Worm (Caenorhabditis elegans) whole organism, L4 larva: ENCODE results near the gene Y58A7A.1.

Experiments used
- F10B5.3 ChIP-seq: sonication (generic microtip); optimal IDR thresholded peaks from 2 replicates; lab custom pipeline; 2016; ENCODE audit warnings: mild to moderate bottlenecking, missing genetic modification characterization, missing compliant biosample characterization
- F37D6.2 ChIP-seq: sonication (generic microtip); optimal IDR thresholded peaks from 2 replicates; lab custom pipeline; 2016; ENCODE audit warnings: mild to moderate bottlenecking, missing genetic modification characterization, missing compliant biosample characterization
- F44E2.7 ChIP-seq: fragments of 200-800 bp; sonication (Bioruptor generic); IDR thresholded peaks from 2 replicates; pipeline ENCODE4 v2.1.2; 2022; ENCODE audit warnings: missing genetic modification characterization, missing compliant biosample characterization
- T20F7.1 ChIP-seq: fragments of 200-800 bp; sonication (Bioruptor generic); optimal IDR thresholded peaks from 2 replicates; lab custom pipeline; 2018; ENCODE audit warnings: mild to moderate bottlenecking, missing genetic modification characterization, missing compliant biosample characterization
- T26A8.4 ChIP-seq: fragments of 200-800 bp; sonication (Bioruptor generic); IDR thresholded peaks from 2 replicates; pipeline ENCODE4 v1.3.6; 2022; ENCODE audit warnings: missing genetic modification characterization, missing compliant biosample characterization
- ZK337.2 ChIP-seq: fragments of 200-800 bp; sonication (Bioruptor generic); IDR thresholded peaks from 2 replicates; pipeline ENCODE4 v1.3.6; 2022; ENCODE audit warnings: missing genetic modification reagents, missing genetic modification characterization, missing compliant biosample characterization
- ZK546.5 ChIP-seq, 2 experiments: sonication (generic microtip); optimal IDR thresholded peaks; 2 replicates each; lab custom pipeline; 2017; ENCODE audit warnings: missing biosample characterization in 2 of 2, missing genetic modification characterization in 2 of 2
- ama-1 ChIP-seq: fragments of 150-350 bp; optimal IDR thresholded peaks from 2 replicates; lab custom pipeline; 2014; ENCODE audit warnings: inconsistent platforms, mixed read lengths
- ceh-28 ChIP-seq: fragments of 150-350 bp; optimal IDR thresholded peaks from 2 replicates; lab custom pipeline; 2014; ENCODE audit warnings: missing biosample characterization, missing genetic modification reagents, missing genetic modification characterization
- ceh-44 ChIP-seq: fragments of 200-800 bp; sonication (Bioruptor generic); IDR thresholded peaks from 2 replicates; pipeline ENCODE4 v1.3.6; 2022; ENCODE audit warnings: missing genetic modification reagents, missing genetic modification characterization, missing compliant biosample characterization
- ceh-62 ChIP-seq: sonication (generic microtip); optimal IDR thresholded peaks from 2 replicates; lab custom pipeline; 2017; ENCODE audit warnings: missing biosample characterization, missing genetic modification characterization
- cey-2 ChIP-seq: sonication (generic microtip); optimal IDR thresholded peaks from 3 replicates; lab custom pipeline; 2017; ENCODE audit warnings: missing genetic modification characterization, mild to moderate bottlenecking, missing compliant biosample characterization, antibody characterized with exemption, borderline replicate concordance; ENCODE audit not compliant: insufficient read depth
- ctbp-1 ChIP-seq: fragments of 200-800 bp; sonication (Bioruptor generic); IDR thresholded peaks from 2 replicates; pipeline ENCODE4 v1.3.6; 2022; ENCODE audit warnings: missing genetic modification reagents, missing genetic modification characterization, missing compliant biosample characterization
- dmd-8 ChIP-seq: fragments of 200-800 bp; sonication (Bioruptor generic); IDR thresholded peaks from 2 replicates; pipeline ENCODE4 v1.3.6; 2022; ENCODE audit warnings: missing genetic modification characterization, missing compliant biosample characterization
- dmd-9 ChIP-seq: fragments of 200-800 bp; sonication (Bioruptor generic); IDR thresholded peaks from 2 replicates; pipeline ENCODE4 v1.3.6; 2022; ENCODE audit warnings: missing genetic modification reagents, missing genetic modification characterization, missing compliant biosample characterization
- dpl-1 ChIP-seq: fragments of 150-350 bp; optimal IDR thresholded peaks from 2 replicates; lab custom pipeline; 2014; ENCODE audit warnings: missing biosample characterization, missing genetic modification reagents, missing genetic modification characterization
- dve-1 ChIP-seq: sonication (generic microtip); optimal IDR thresholded peaks from 2 replicates; lab custom pipeline; 2017; ENCODE audit warnings: antibody characterized with exemption, mild to moderate bottlenecking, missing genetic modification characterization, missing compliant biosample characterization; ENCODE audit not compliant: insufficient read depth
- egl-27 ChIP-seq: sonication (generic microtip); optimal IDR thresholded peaks from 3 replicates; lab custom pipeline; 2017; ENCODE audit warnings: missing biosample characterization, missing genetic modification reagents, missing genetic modification characterization
- egl-43 ChIP-seq: fragments of 200-800 bp; sonication (Bioruptor generic); IDR thresholded peaks from 2 replicates; pipeline ENCODE4 v1.3.6; 2022; ENCODE audit warnings: missing genetic modification reagents, missing genetic modification characterization, missing compliant biosample characterization
- gei-8 ChIP-seq: fragments of 200-800 bp; sonication (Bioruptor generic); optimal IDR thresholded peaks from 2 replicates; lab custom pipeline; 2018; ENCODE audit warnings: mild to moderate bottlenecking, missing genetic modification characterization, missing compliant biosample characterization
- hif-1 ChIP-seq, 2 experiments: sonication (generic microtip); optimal IDR thresholded peaks; 2 replicates each; lab custom pipeline; 2016 to 2017; ENCODE audit warnings: missing compliant biosample characterization in 2 of 2, missing genetic modification characterization in 2 of 2, missing genetic modification reagents in 2 of 2, missing genotype in 2 of 2, mild to moderate bottlenecking in 1 of 2
- hlh-11 ChIP-seq: fragments of 200-800 bp; sonication (Bioruptor generic); optimal IDR thresholded peaks from 2 replicates; lab custom pipeline; 2018; ENCODE audit warnings: mild to moderate bottlenecking, missing genetic modification characterization, missing compliant biosample characterization
- lin-1 ChIP-seq: fragments of 200-800 bp; sonication (Bioruptor generic); IDR thresholded peaks from 2 replicates; pipeline ENCODE4 v1.3.6; 2022; ENCODE audit warnings: missing genetic modification reagents, missing genetic modification characterization, missing compliant biosample characterization
- lin-13 ChIP-seq: fragments of 150-350 bp; optimal IDR thresholded peaks from 2 replicates; lab custom pipeline; 2014; ENCODE audit warnings: missing biosample characterization, missing genetic modification reagents, missing genetic modification characterization
- lin-29 ChIP-seq: fragments of 200-800 bp; sonication (Bioruptor generic); IDR thresholded peaks from 2 replicates; pipeline ENCODE4 v1.3.6; 2022; ENCODE audit warnings: missing genetic modification reagents, missing genetic modification characterization, missing compliant biosample characterization
- lin-38 ChIP-seq: fragments of 200-800 bp; sonication (Bioruptor generic); IDR thresholded peaks from 2 replicates; pipeline ENCODE4 v1.3.6; 2022; ENCODE audit warnings: missing genetic modification reagents, missing genetic modification characterization, missing compliant biosample characterization
- lir-3 ChIP-seq: sonication (generic microtip); optimal IDR thresholded peaks from 2 replicates; lab custom pipeline; 2016; ENCODE audit warnings: mild to moderate bottlenecking, missing genetic modification characterization, missing compliant biosample characterization
- lsy-2 ChIP-seq, 2 experiments: fragments of 150-350 bp in 1 of 2; sonication (generic microtip) in 1 of 2; optimal IDR thresholded peaks; 2 replicates each; lab custom pipeline; 2014 to 2017; ENCODE audit warnings: missing biosample characterization in 2 of 2, missing genetic modification characterization in 2 of 2
- mes-2 ChIP-seq: sonication (generic microtip); optimal IDR thresholded peaks from 2 replicates; lab custom pipeline; 2016; ENCODE audit warnings: missing genotype, mild to moderate bottlenecking, missing genetic modification characterization, missing compliant biosample characterization; ENCODE audit not compliant: poor library complexity, severe bottlenecking
- mxl-2 ChIP-seq: fragments of 200-800 bp; sonication (Bioruptor generic); conservative IDR thresholded peaks from 2 replicates; pipeline ENCODE4 v1.3.6; 2022; ENCODE audit warnings: missing genetic modification reagents, missing genetic modification characterization, missing compliant biosample characterization
- mxl-3 ChIP-seq: fragments of 200-800 bp; sonication (Bioruptor generic); optimal IDR thresholded peaks from 2 replicates; lab custom pipeline; 2018; ENCODE audit warnings: mild to moderate bottlenecking, missing genetic modification characterization, missing compliant biosample characterization
- nhr-10 ChIP-seq: fragments of 150-350 bp; optimal IDR thresholded peaks from 2 replicates; lab custom pipeline; 2014; ENCODE audit warnings: missing biosample characterization, missing genetic modification characterization
- nhr-102 ChIP-seq: sonication (generic microtip); optimal IDR thresholded peaks from 2 replicates; lab custom pipeline; 2016; ENCODE audit warnings: mild to moderate bottlenecking, missing genetic modification characterization, moderate library complexity, missing compliant biosample characterization
- nhr-237 ChIP-seq: sonication (generic microtip); optimal IDR thresholded peaks from 2 replicates; lab custom pipeline; 2017; ENCODE audit warnings: missing biosample characterization, missing genetic modification characterization
- nhr-28 ChIP-seq: fragments of 150-350 bp; optimal IDR thresholded peaks from 2 replicates; lab custom pipeline; 2014; ENCODE audit warnings: missing biosample characterization, missing genetic modification characterization
- nhr-42 ChIP-seq: fragments of 200-800 bp; sonication (Bioruptor generic); IDR thresholded peaks from 2 replicates; pipeline ENCODE4 v1.3.6; 2022; ENCODE audit warnings: missing genetic modification characterization, missing compliant biosample characterization
- nhr-48 ChIP-seq: sonication (generic microtip); optimal IDR thresholded peaks from 2 replicates; lab custom pipeline; 2016; ENCODE audit warnings: mild to moderate bottlenecking, missing genetic modification characterization, missing compliant biosample characterization
- nhr-77 ChIP-seq: fragments of 150-350 bp; optimal IDR thresholded peaks from 2 replicates; lab custom pipeline; 2014; ENCODE audit warnings: missing biosample characterization, missing genetic modification characterization
- php-3 ChIP-seq: fragments of 200-800 bp; sonication (Bioruptor generic); IDR thresholded peaks from 2 replicates; pipeline ENCODE4 v1.3.6; 2022; ENCODE audit warnings: missing genetic modification reagents, missing genetic modification characterization, missing compliant biosample characterization
- pqm-1 ChIP-seq: sonication (generic microtip); optimal IDR thresholded peaks from 2 replicates; lab custom pipeline; 2017; ENCODE audit warnings: missing biosample characterization, missing genetic modification characterization
- sdz-12 ChIP-seq: fragments of 200-800 bp; sonication (Bioruptor generic); optimal IDR thresholded peaks from 2 replicates; lab custom pipeline; 2018; ENCODE audit warnings: mild to moderate bottlenecking, missing genetic modification characterization, missing compliant biosample characterization
- skn-1 ChIP-seq: fragments of 150-350 bp; optimal IDR thresholded peaks from 2 replicates; lab custom pipeline; 2014; ENCODE audit warnings: missing biosample characterization, missing genetic modification characterization
- snpc-1.2 ChIP-seq: fragments of 200-800 bp; sonication (Bioruptor generic); IDR thresholded peaks from 2 replicates; pipeline ENCODE4 v1.3.6; 2022; ENCODE audit warnings: missing genetic modification reagents, missing genetic modification characterization, missing compliant biosample characterization
- snpc-4 ChIP-seq: fragments of 150-350 bp; optimal IDR thresholded peaks from 2 replicates; lab custom pipeline; 2014; ENCODE audit warnings: missing biosample characterization, missing genetic modification characterization
- spr-1 ChIP-seq: sonication (generic microtip); optimal IDR thresholded peaks from 2 replicates; lab custom pipeline; 2016; ENCODE audit warnings: mild to moderate bottlenecking, missing genetic modification characterization, missing compliant biosample characterization
- unc-39 ChIP-seq: sonication (generic microtip); optimal IDR thresholded peaks from 2 replicates; lab custom pipeline; 2017; ENCODE audit warnings: missing biosample characterization, missing genetic modification characterization
- unc-62 ChIP-seq, 3 experiments: fragments of 150-350 bp in 1 of 3; sonication (generic microtip); optimal IDR thresholded peaks in 2 of 3; peaks in 1 of 3; 1 replicate in 1 of 3; 2 replicates in 2 of 3; lab custom pipeline; 2014 to 2017; ENCODE audit warnings: missing biosample characterization in 3 of 3, missing genetic modification characterization in 3 of 3, missing genetic modification reagents in 3 of 3, missing genotype in 1 of 3
- vab-7 ChIP-seq: fragments of 200-800 bp; sonication (Bioruptor generic); IDR thresholded peaks from 2 replicates; pipeline ENCODE4 v1.3.6; 2022; ENCODE audit warnings: missing genetic modification reagents, missing genetic modification characterization, missing compliant biosample characterization
- zag-1 ChIP-seq: fragments of 150-350 bp; optimal IDR thresholded peaks from 2 replicates; lab custom pipeline; 2014; ENCODE audit warnings: missing biosample characterization, missing genetic modification characterization
- zip-2 ChIP-seq: fragments of 150-350 bp; optimal IDR thresholded peaks from 2 replicates; lab custom pipeline; 2014; ENCODE audit warnings: missing biosample characterization, missing genetic modification characterization
- ztf-11 ChIP-seq: fragments of 150-350 bp; optimal IDR thresholded peaks from 2 replicates; lab custom pipeline; 2014; ENCODE audit warnings: missing biosample characterization, missing genetic modification characterization
- ztf-7 ChIP-seq: fragments of 150-350 bp; optimal IDR thresholded peaks from 2 replicates; lab custom pipeline; 2014; ENCODE audit warnings: missing biosample characterization, missing genetic modification characterization

Gene Y58A7A.1

ce11 chrV:5027640-5028039, 41.7 kb downstream of the Y58A7A.1 start, which contains the start of gene cpt-4 (continued):
- no peak for TF ChIP-seq nhr-10 (tag; lab: Kevin White, UChicago)
- peak; percentile 90 for TF ChIP-seq mxl-3 (GFP tag; lab: Kevin White, UChicago)
- TF ChIP-seq zag-1 (tag; lab: Kevin White, UChicago) = no peak
- TF ChIP-seq ZK337.2 (GFP tag; lab: Robert Waterston, UW) = no peak
- no peak for TF ChIP-seq lsy-2 (tag; optimal IDR thresholded peaks at IDR 0.05; lab: Kevin White, UChicago)
- no peak for TF ChIP-seq F37D6.2
- no peak for TF ChIP-seq egl-27 (tag; lab: Kevin White, UChicago)
- no peak for TF ChIP-seq T26A8.4
- TF ChIP-seq ZK546.5 (tag; optimal IDR thresholded peaks at IDR 0.05; lab: Kevin White, UChicago) = no peak
- TF ChIP-seq egl-43 (GFP tag; lab: Robert Waterston, UW) = no peak
- no peak for TF ChIP-seq dmd-9 (GFP tag; lab: Robert Waterston, UW)
- no peak for TF ChIP-seq ztf-7 (tag; lab: Kevin White, UChicago)
- no peak for TF ChIP-seq skn-1
- no peak for TF ChIP-seq ceh-28 (tag; lab: Kevin White, UChicago)
- TF ChIP-seq ama-1 (lab: Kevin White, UChicago) = no peak
- TF ChIP-seq snpc-4 (tag; lab: Kevin White, UChicago) = no peak
- TF ChIP-seq snpc-1.2 (GFP tag; lab: Robert Waterston, UW) = no peak
- TF ChIP-seq F44E2.7 (GFP tag; lab: Robert Waterston, UW) = no peak
- no peak for TF ChIP-seq T20F7.1 (GFP tag; lab: Kevin White, UChicago)
- TF ChIP-seq nhr-102 (tag; lab: Kevin White, UChicago) = peak; percentile 41
- no peak for TF ChIP-seq ceh-62 (tag; lab: Kevin White, UChicago)
- TF ChIP-seq nhr-28 (tag; lab: Kevin White, UChicago) = peak; percentile 85
- no peak for TF ChIP-seq gei-8
- TF ChIP-seq nhr-237 (tag; lab: Kevin White, UChicago) = no peak
- TF ChIP-seq sdz-12 (GFP tag; lab: Kevin White, UChicago) = no peak
- no peak for TF ChIP-seq spr-1 (tag; lab: Kevin White, UChicago)
- peak; percentile 34 for TF ChIP-seq nhr-48 (tag; lab: Kevin White, UChicago)
- TF ChIP-seq dmd-8 (GFP tag; lab: Robert Waterston, UW) = no peak
- TF ChIP-seq ztf-11 (tag; lab: Kevin White, UChicago) = no peak
- no peak for TF ChIP-seq nhr-42 (GFP tag; lab: Robert Waterston, UW)
- no peak for TF ChIP-seq mxl-2 (GFP tag; lab: Robert Waterston, UW)
- no peak for TF ChIP-seq lin-13
- no peak for TF ChIP-seq hif-1 (tag; optimal IDR thresholded peaks at IDR 0.05; lab: Kevin White, UChicago)
- peak; percentile 83 for TF ChIP-seq hlh-11 (tag; lab: Kevin White, UChicago)
- TF ChIP-seq unc-62 (GFP tag; optimal IDR thresholded peaks at IDR 0.05 in 1 of 2; lab: Kevin White, UChicago) = no peak
- TF ChIP-seq unc-62 (tag; optimal IDR thresholded peaks at IDR 0.05; lab: Kevin White, UChicago) = no peak
- TF ChIP-seq ceh-44 (GFP tag; lab: Robert Waterston, UW) = no peak
- TF ChIP-seq vab-7 (GFP tag; lab: Robert Waterston, UW) = no peak
- TF ChIP-seq unc-39 (tag; lab: Kevin White, UChicago) = no peak
- peak; percentile 22 for TF ChIP-seq mes-2
- TF ChIP-seq dve-1 = peak; percentile 48
- TF ChIP-seq lin-29 = no peak
- peak; percentile 83 for TF ChIP-seq pqm-1
- TF ChIP-seq zip-2 (tag; lab: Kevin White, UChicago) = no peak
- TF ChIP-seq ctbp-1 (GFP tag; lab: Robert Waterston, UW) = no peak
- no peak for TF ChIP-seq dpl-1 (GFP tag; lab: Kevin White, UChicago)
- no peak for TF ChIP-seq lin-38 (GFP tag; lab: Robert Waterston, UW)
- TF ChIP-seq cey-2 (tag; lab: Kevin White, UChicago) = no peak
- TF ChIP-seq lin-1 = 0 out of 2 replicates have a peak, but pooled peaks have one; percentile 55
- TF ChIP-seq nhr-77 (tag; lab: Kevin White, UChicago) = no peak
- TF ChIP-seq F10B5.3 = no peak
- no peak for TF ChIP-seq lir-3 (tag; lab: Kevin White, UChicago)
- peak; percentile 41; the same call in 1 of the 2 replicates for TF ChIP-seq php-3 (GFP tag; lab: Robert Waterston, UW)
